Worm (Caenorhabditis elegans) whole organism, midembryonic: ENCODE data around the gene fbxb-38.

Source experiments
- T22C8.4 ChIP-seq: fragments of 200-800 bp; sonication (Bioruptor generic); IDR thresholded peaks from 2 replicates; pipeline ENCODE4 v1.3.6; 2022; ENCODE audit warnings: missing genetic modification characterization, missing compliant biosample characterization
- cog-1 ChIP-seq: sonication (generic microtip); optimal IDR thresholded peaks from 2 replicates; lab custom pipeline; 2016; ENCODE audit warnings: missing genetic modification characterization, missing compliant biosample characterization
- flt-1 ChIP-seq: fragments of 200-800 bp; sonication (Bioruptor generic); IDR thresholded peaks from 2 replicates; pipeline ENCODE4 v1.3.6; 2022; ENCODE audit warnings: missing genetic modification characterization, missing compliant biosample characterization
- med-1 ChIP-seq: sonication (generic microtip); optimal IDR thresholded peaks from 2 replicates; lab custom pipeline; 2017; ENCODE audit warnings: missing genetic modification characterization, mild to moderate bottlenecking, missing compliant biosample characterization, antibody characterized with exemption, missing genetic modification reagents; ENCODE audit not compliant: insufficient read depth
- ref-1 ChIP-seq: fragments of 200-800 bp; sonication (Bioruptor generic); conservative IDR thresholded peaks from 2 replicates; pipeline ENCODE4 v1.3.6; 2022; ENCODE audit warnings: missing genetic modification reagents, missing genetic modification characterization, missing compliant biosample characterization
- ztf-23 ChIP-seq: fragments of 200-800 bp; sonication (Bioruptor generic); IDR thresholded peaks from 2 replicates; pipeline ENCODE4 v1.3.6; 2022; ENCODE audit warnings: missing genetic modification reagents, missing genetic modification characterization, missing compliant biosample characterization

DNA sequence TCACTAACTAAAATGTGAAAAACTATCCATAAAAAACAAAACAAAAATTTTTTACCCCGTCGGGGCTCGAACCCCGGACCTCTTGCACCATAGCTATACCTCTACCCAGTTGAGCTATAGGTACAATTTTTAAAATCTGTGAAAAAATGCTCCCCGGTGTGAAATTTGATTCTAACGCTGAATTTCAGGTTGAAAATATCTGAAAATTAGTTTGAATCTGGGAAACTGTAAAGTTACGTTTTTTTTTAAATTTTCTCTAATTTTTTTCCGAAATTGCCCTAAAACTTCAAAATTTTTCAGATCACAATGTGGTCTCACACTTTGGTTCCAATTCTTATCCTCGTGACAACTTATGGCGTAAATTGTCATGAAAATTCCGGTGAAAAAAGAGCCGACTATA, 39.2 kb upstream of the fbxb-38 start, which contains the start of gene Y59C2A.1:
- no peak for TF ChIP-seq cog-1 (tag; lab: Kevin White, UChicago)
- TF ChIP-seq ztf-23 (GFP tag; lab: Robert Waterston, UW): no peak
- no peak for TF ChIP-seq ref-1 (GFP tag; lab: Robert Waterston, UW)
- no peak for TF ChIP-seq med-1 (GFP tag; lab: Kevin White, UChicago)
- TF ChIP-seq flt-1 (GFP tag; lab: Robert Waterston, UW): no peak
- TF ChIP-seq T22C8.4 (GFP tag; lab: Robert Waterston, UW): no peak
